Fruit fly (Drosophila melanogaster): ENCODE data around the gene side-II.

side-II gene

dm6 chr2L:15000360-15000759, 28.3 kb upstream of the side-II start (continued):
- no peak for TF ChIP-seq D (optimal IDR thresholded peaks at IDR 0.05)
- no peak for TF ChIP-seq D (GFP tag; optimal IDR thresholded peaks at IDR 0.05)
- no peak for TF ChIP-seq Ets97D (GFP tag; optimal IDR thresholded peaks at IDR 0.05)
- TF ChIP-seq bsh (GFP tag; optimal IDR thresholded peaks at IDR 0.05), result no peak
- TF ChIP-seq Scr (GFP tag; IDR thresholded peaks at IDR 0.05; ENCODE audit: partially characterized antibody), result no peak
- TF ChIP-seq dm (GFP tag; optimal IDR thresholded peaks at IDR 0.05), result no peak
- no peak for TF ChIP-seq row (GFP tag; IDR thresholded peaks at IDR 0.05)
- no peak for TF ChIP-seq fd3F (GFP tag; optimal IDR thresholded peaks at IDR 0.05)
- 0 out of 2 replicates have a peak, but pooled peaks have one; percentile 20 for TF ChIP-seq vvl (GFP tag; IDR thresholded peaks at IDR 0.05)
- no peak for TF ChIP-seq pum (GFP tag; optimal IDR thresholded peaks at IDR 0.05)
- TF ChIP-seq CG31365 (tag; optimal IDR thresholded peaks at IDR 0.05), result no peak
- no peak for TF ChIP-seq Med (GFP tag)
- TF ChIP-seq al (GFP tag; IDR thresholded peaks at IDR 0.05), result no peak
- 0 out of 2 replicates have a peak, but pooled peaks have one; percentile 18 for TF ChIP-seq rib (GFP tag; IDR thresholded peaks at IDR 0.05)
- TF ChIP-seq run (tag; optimal IDR thresholded peaks at IDR 0.05), result no peak
- TF ChIP-seq Tbp (GFP tag; optimal IDR thresholded peaks at IDR 0.05), result no peak
- no peak for TF ChIP-seq Xbp1 (GFP tag; optimal IDR thresholded peaks at IDR 0.05)
- peak; percentile 78 for TF ChIP-seq sd (tag; optimal IDR thresholded peaks at IDR 0.05)
- no peak for TF ChIP-seq Dfd (GFP tag; optimal IDR thresholded peaks at IDR 0.05)
- no peak for TF ChIP-seq Neu2 (GFP tag; optimal IDR thresholded peaks at IDR 0.05; ENCODE audit: borderline replicate concordance)
- no peak for TF ChIP-seq Dll (GFP tag; IDR thresholded peaks at IDR 0.05; ENCODE audit: partially characterized antibody)
- no peak for TF ChIP-seq Eip74EF (GFP tag; optimal IDR thresholded peaks at IDR 0.05)

- peak; percentile 17 for TF ChIP-seq oc (tag; optimal IDR thresholded peaks at IDR 0.05)
- TF ChIP-seq seq (GFP tag; IDR thresholded peaks at IDR 0.05), result no peak
- TF ChIP-seq mld (GFP tag; IDR thresholded peaks at IDR 0.05; ENCODE audit: partially characterized antibody), result 0 out of 3 replicates have a peak, but pooled peaks have one; percentile 39
- 0 out of 2 replicates have a peak, but pooled peaks have one; percentile 18 for TF ChIP-seq E2f2 (GFP tag; IDR thresholded peaks at IDR 0.05)
- TF ChIP-seq Antp (GFP tag; optimal IDR thresholded peaks at IDR 0.05), result no peak
- no peak for TF ChIP-seq Chrac-16 (GFP tag; optimal IDR thresholded peaks at IDR 0.05)
- TF ChIP-seq en (GFP tag; optimal IDR thresholded peaks at IDR 0.05), result no peak
- TF ChIP-seq Trl (optimal IDR thresholded peaks at IDR 0.05), result peak; percentile 50 to 59
- peak; percentile 6 for TF ChIP-seq Trl (GFP tag; optimal IDR thresholded peaks at IDR 0.05)
- TF ChIP-seq nom (GFP tag; optimal IDR thresholded peaks at IDR 0.05), result peak; percentile 58
- no peak for TF ChIP-seq CG15514 (GFP tag; optimal IDR thresholded peaks at IDR 0.05)
- no peak for TF ChIP-seq CG6689 (GFP tag; IDR thresholded peaks at IDR 0.05)
- no peak for TF ChIP-seq CG6854 (GFP tag; optimal IDR thresholded peaks at IDR 0.05)
- no peak for TF ChIP-seq Pdp1 (GFP tag; optimal IDR thresholded peaks at IDR 0.05)
- 0 out of 3 replicates have a peak, but pooled peaks have one; percentile 42 for TF ChIP-seq ci (GFP tag; IDR thresholded peaks at IDR 0.05)
- peak; percentile 63 for TF ChIP-seq Blimp-1 (GFP tag; optimal IDR thresholded peaks at IDR 0.05)
- no peak for TF ChIP-seq crp (GFP tag; optimal IDR thresholded peaks at IDR 0.05)
- no peak for TF ChIP-seq sug (tag; optimal IDR thresholded peaks at IDR 0.05)
- TF ChIP-seq lab (GFP tag; optimal IDR thresholded peaks at IDR 0.05), result peak; percentile 15
- peak; percentile 64 for TF ChIP-seq Ets65A (GFP tag)
- no peak for TF ChIP-seq cad (GFP tag; optimal IDR thresholded peaks at IDR 0.05)
- TF ChIP-seq vvl (GFP tag; IDR thresholded peaks at IDR 0.05), result peak; percentile 70
- no peak for TF ChIP-seq Stat92E (GFP tag; optimal IDR thresholded peaks at IDR 0.05)
- TF ChIP-seq CG9797 (GFP tag; optimal IDR thresholded peaks at IDR 0.05), result no peak
- TF ChIP-seq bbx (GFP tag; IDR thresholded peaks at IDR 0.05; ENCODE audit: partially characterized antibody), result peak; percentile 26; the same call in 1 of the 2 replicates
- 0 out of 3 replicates have a peak, but pooled peaks have one; percentile 16 for TF ChIP-seq CG34224 (GFP tag; IDR thresholded peaks at IDR 0.05; ENCODE audit: partially characterized antibody)
- 0 out of 4 replicates have a peak, but pooled peaks have one; percentile 16 for TF ChIP-seq Dll (GFP tag; IDR thresholded peaks at IDR 0.05; ENCODE audit: partially characterized antibody)
- no peak for TF ChIP-seq HLH54F (GFP tag; optimal IDR thresholded peaks at IDR 0.05)
- 0 out of 4 replicates have a peak, but pooled peaks have one; percentile 71 for TF ChIP-seq chinmo (GFP tag; IDR thresholded peaks at IDR 0.05; ENCODE audit: partially characterized antibody)
Measured at dm6 chr2L:14997370-14997769, 25.3 kb upstream of the side-II start, which contains the start of gene mol. Gene mol (minus strand): TSS chr2L:14997559.

All from whole organism, embryonic.